Worm (Caenorhabditis elegans) whole organism, L4 larva: ENCODE results near the gene C16C10.8.
A peak's percentile ranks its signal among the peaks of the same experiment; 100 is the strongest.

ENCODE experiments used
- D1046.2 ChIP-seq: fragments of 200-800 bp; sonication (Bioruptor generic); IDR thresholded peaks from 2 replicates; pipeline ENCODE4 v1.3.6; 2022; ENCODE audit warnings: missing genetic modification characterization, missing compliant biosample characterization
- F10B5.3 ChIP-seq: sonication (generic microtip); optimal IDR thresholded peaks from 2 replicates; lab custom pipeline; 2016; ENCODE audit warnings: mild to moderate bottlenecking, missing genetic modification characterization, missing compliant biosample characterization
- R02D3.7 ChIP-seq: fragments of 150-350 bp; sonication (generic microtip); optimal IDR thresholded peaks from 3 replicates; lab custom pipeline; 2014; ENCODE audit warnings: missing biosample characterization, missing genetic modification characterization
- T20F7.1 ChIP-seq: fragments of 200-800 bp; sonication (Bioruptor generic); optimal IDR thresholded peaks from 2 replicates; lab custom pipeline; 2018; ENCODE audit warnings: mild to moderate bottlenecking, missing genetic modification characterization, missing compliant biosample characterization
- T26A8.4 ChIP-seq: fragments of 200-800 bp; sonication (Bioruptor generic); IDR thresholded peaks from 2 replicates; pipeline ENCODE4 v1.3.6; 2022; ENCODE audit warnings: missing genetic modification characterization, missing compliant biosample characterization
- ZK546.5 ChIP-seq, 2 experiments: sonication (generic microtip); optimal IDR thresholded peaks; 2 replicates each; lab custom pipeline; 2017; ENCODE audit warnings: missing biosample characterization in 2 of 2, missing genetic modification characterization in 2 of 2
- ama-1 ChIP-seq: fragments of 150-350 bp; optimal IDR thresholded peaks from 2 replicates; lab custom pipeline; 2014; ENCODE audit warnings: inconsistent platforms, mixed read lengths
- arid-1 ChIP-seq: fragments of 200-800 bp; sonication (Bioruptor generic); conservative IDR thresholded peaks from 2 replicates; pipeline ENCODE4 v1.3.6; 2022; ENCODE audit warnings: missing genetic modification reagents, missing genetic modification characterization, missing compliant biosample characterization
- ceh-28 ChIP-seq: fragments of 150-350 bp; optimal IDR thresholded peaks from 2 replicates; lab custom pipeline; 2014; ENCODE audit warnings: missing biosample characterization, missing genetic modification reagents, missing genetic modification characterization
- ceh-32 ChIP-seq: sonication (generic microtip); optimal IDR thresholded peaks from 2 replicates; lab custom pipeline; 2016; ENCODE audit warnings: mild to moderate bottlenecking, missing genetic modification characterization, missing compliant biosample characterization; ENCODE audit not compliant: poor library complexity
- ceh-44 ChIP-seq: fragments of 200-800 bp; sonication (Bioruptor generic); IDR thresholded peaks from 2 replicates; pipeline ENCODE4 v1.3.6; 2022; ENCODE audit warnings: missing genetic modification reagents, missing genetic modification characterization, missing compliant biosample characterization
- ceh-62 ChIP-seq: sonication (generic microtip); optimal IDR thresholded peaks from 2 replicates; lab custom pipeline; 2017; ENCODE audit warnings: missing biosample characterization, missing genetic modification characterization
- cey-2 ChIP-seq: sonication (generic microtip); optimal IDR thresholded peaks from 3 replicates; lab custom pipeline; 2017; ENCODE audit warnings: missing genetic modification characterization, mild to moderate bottlenecking, missing compliant biosample characterization, antibody characterized with exemption, borderline replicate concordance; ENCODE audit not compliant: insufficient read depth
- ctbp-1 ChIP-seq: fragments of 200-800 bp; sonication (Bioruptor generic); IDR thresholded peaks from 2 replicates; pipeline ENCODE4 v1.3.6; 2022; ENCODE audit warnings: missing genetic modification reagents, missing genetic modification characterization, missing compliant biosample characterization
- daf-16 ChIP-seq, 3 experiments: sonication (generic microtip); optimal IDR thresholded peaks; 2 replicates each; lab custom pipeline; 2016 to 2017; ENCODE audit warnings: missing genetic modification characterization in 3 of 3, missing genetic modification reagents in 3 of 3, mild to moderate bottlenecking in 2 of 3, missing compliant biosample characterization in 2 of 3, missing biosample characterization in 1 of 3, moderate library complexity in 1 of 3
- daf-19 ChIP-seq: fragments of 200-800 bp; sonication (Bioruptor generic); conservative IDR thresholded peaks from 2 replicates; pipeline ENCODE4 v1.3.6; 2022; ENCODE audit warnings: missing genetic modification characterization, missing compliant biosample characterization
- daf-8 ChIP-seq: fragments of 200-800 bp; sonication (Bioruptor generic); IDR thresholded peaks from 2 replicates; pipeline ENCODE4 v1.3.6; 2022; ENCODE audit warnings: missing genetic modification characterization, missing compliant biosample characterization
- dmd-9 ChIP-seq: fragments of 200-800 bp; sonication (Bioruptor generic); IDR thresholded peaks from 2 replicates; pipeline ENCODE4 v1.3.6; 2022; ENCODE audit warnings: missing genetic modification reagents, missing genetic modification characterization, missing compliant biosample characterization
- dpl-1 ChIP-seq: fragments of 150-350 bp; optimal IDR thresholded peaks from 2 replicates; lab custom pipeline; 2014; ENCODE audit warnings: missing biosample characterization, missing genetic modification reagents, missing genetic modification characterization
- duxl-1 ChIP-seq: sonication (generic microtip); optimal IDR thresholded peaks from 2 replicates; lab custom pipeline; 2016; ENCODE audit warnings: mild to moderate bottlenecking, missing genetic modification characterization, moderate library complexity, missing compliant biosample characterization; ENCODE audit not compliant: poor library complexity
- egl-27 ChIP-seq: sonication (generic microtip); optimal IDR thresholded peaks from 3 replicates; lab custom pipeline; 2017; ENCODE audit warnings: missing biosample characterization, missing genetic modification reagents, missing genetic modification characterization
- fkh-10 ChIP-seq: fragments of 150-350 bp; optimal IDR thresholded peaks from 2 replicates; lab custom pipeline; 2014; ENCODE audit warnings: missing biosample characterization, missing genetic modification reagents, missing genetic modification characterization
- hmg-1.1 ChIP-seq: fragments of 200-800 bp; sonication (Bioruptor generic); IDR thresholded peaks from 2 replicates; pipeline ENCODE4 v1.3.6; 2022; ENCODE audit warnings: missing genetic modification reagents, missing genetic modification characterization, missing compliant biosample characterization
- lin-13 ChIP-seq: fragments of 150-350 bp; optimal IDR thresholded peaks from 2 replicates; lab custom pipeline; 2014; ENCODE audit warnings: missing biosample characterization, missing genetic modification reagents, missing genetic modification characterization
- lin-29 ChIP-seq: fragments of 200-800 bp; sonication (Bioruptor generic); IDR thresholded peaks from 2 replicates; pipeline ENCODE4 v1.3.6; 2022; ENCODE audit warnings: missing genetic modification reagents, missing genetic modification characterization, missing compliant biosample characterization
- lin-39 ChIP-seq: fragments of 150-350 bp; optimal IDR thresholded peaks from 2 replicates; lab custom pipeline; 2014; ENCODE audit warnings: missing biosample characterization, missing genetic modification reagents, missing genetic modification characterization
- madf-9 ChIP-seq: fragments of 200-800 bp; sonication (Bioruptor generic); conservative IDR thresholded peaks from 2 replicates; pipeline ENCODE4 v1.3.6; 2022; ENCODE audit warnings: missing genetic modification reagents, missing genetic modification characterization, missing compliant biosample characterization
- mdl-1 ChIP-seq, 2 experiments: fragments of 150-350 bp in 1 of 2; sonication (generic microtip) in 1 of 2; optimal IDR thresholded peaks; 2 replicates each; lab custom pipeline; 2014 to 2017; ENCODE audit warnings: missing biosample characterization in 2 of 2, missing genetic modification characterization in 2 of 2
- mdt-29 ChIP-seq: fragments of 200-800 bp; sonication (Bioruptor generic); IDR thresholded peaks from 2 replicates; pipeline ENCODE4 v1.3.6; 2022; ENCODE audit warnings: missing genetic modification reagents, missing genetic modification characterization, missing compliant biosample characterization
- mep-1 ChIP-seq: fragments of 150-350 bp; sonication (generic microtip); optimal IDR thresholded peaks from 3 replicates; lab custom pipeline; 2014; ENCODE audit warnings: missing biosample characterization, missing genetic modification characterization
- nhr-102 ChIP-seq: sonication (generic microtip); optimal IDR thresholded peaks from 2 replicates; lab custom pipeline; 2016; ENCODE audit warnings: mild to moderate bottlenecking, missing genetic modification characterization, moderate library complexity, missing compliant biosample characterization
- nhr-111 ChIP-seq: fragments of 200-800 bp; sonication (Bioruptor generic); optimal IDR thresholded peaks from 2 replicates; lab custom pipeline; 2018; ENCODE audit warnings: mild to moderate bottlenecking, missing genetic modification characterization, missing compliant biosample characterization
- nhr-237 ChIP-seq: sonication (generic microtip); optimal IDR thresholded peaks from 2 replicates; lab custom pipeline; 2017; ENCODE audit warnings: missing biosample characterization, missing genetic modification characterization
- nhr-6 ChIP-seq: fragments of 150-350 bp; optimal IDR thresholded peaks from 2 replicates; lab custom pipeline; 2014; ENCODE audit warnings: missing biosample characterization, missing genetic modification characterization
- pha-4 ChIP-seq, 2 experiments: fragments of 150-350 bp in 1 of 2; fragments of 200-800 bp in 1 of 2; sonication (Bioruptor generic) in 1 of 2; IDR thresholded peaks in 1 of 2; optimal IDR thresholded peaks in 1 of 2; 2 replicates each; pipeline versions ENCODE4 v1.3.6 to Lab custom; 2014 to 2022; ENCODE audit warnings: missing genetic modification characterization in 2 of 2, missing genetic modification reagents in 2 of 2, missing biosample characterization in 1 of 2, missing compliant biosample characterization in 1 of 2
- pqm-1 ChIP-seq: sonication (generic microtip); optimal IDR thresholded peaks from 2 replicates; lab custom pipeline; 2017; ENCODE audit warnings: missing biosample characterization, missing genetic modification characterization
- rbr-2 ChIP-seq: sonication (generic microtip); optimal IDR thresholded peaks from 2 replicates; lab custom pipeline; 2016; ENCODE audit warnings: missing genotype, missing genetic modification characterization, missing compliant biosample characterization
- skn-1 ChIP-seq: fragments of 150-350 bp; optimal IDR thresholded peaks from 2 replicates; lab custom pipeline; 2014; ENCODE audit warnings: missing biosample characterization, missing genetic modification characterization
- snpc-4 ChIP-seq: fragments of 150-350 bp; optimal IDR thresholded peaks from 2 replicates; lab custom pipeline; 2014; ENCODE audit warnings: missing biosample characterization, missing genetic modification characterization
- spr-3 ChIP-seq: fragments of 200-800 bp; sonication (Bioruptor generic); optimal IDR thresholded peaks from 2 replicates; lab custom pipeline; 2018; ENCODE audit warnings: mild to moderate bottlenecking, missing genetic modification characterization, missing compliant biosample characterization
- tag-97 ChIP-seq: fragments of 200-800 bp; sonication (Bioruptor generic); IDR thresholded peaks from 2 replicates; pipeline ENCODE4 v1.3.6; 2022; ENCODE audit warnings: missing genetic modification characterization, missing compliant biosample characterization
- unc-62 ChIP-seq, 3 experiments: fragments of 150-350 bp in 1 of 3; sonication (generic microtip); optimal IDR thresholded peaks in 2 of 3; peaks in 1 of 3; 1 replicate in 1 of 3; 2 replicates in 2 of 3; lab custom pipeline; 2014 to 2017; ENCODE audit warnings: missing biosample characterization in 3 of 3, missing genetic modification characterization in 3 of 3, missing genetic modification reagents in 3 of 3, missing genotype in 1 of 3
- zfp-2 ChIP-seq: sonication (generic microtip); optimal IDR thresholded peaks from 2 replicates; lab custom pipeline; 2016; ENCODE audit warnings: mild to moderate bottlenecking, missing genetic modification characterization, missing compliant biosample characterization
- zfp-3 ChIP-seq: fragments of 200-800 bp; sonication (Bioruptor generic); conservative IDR thresholded peaks from 2 replicates; pipeline ENCODE4 v1.3.6; 2022; ENCODE audit warnings: missing genetic modification reagents, missing genetic modification characterization, missing compliant biosample characterization

Gene C16C10.8

ce11 chrIII:4196301-4196987, 32.5 kb upstream of the C16C10.8 start (continued):
- TF ChIP-seq fkh-10 (GFP tag; lab: Kevin White, UChicago): peak; percentile 12
- TF ChIP-seq mdt-29 (GFP tag; lab: Robert Waterston, UW): no peak

ce11 chrIII:4195306-4196008, 31.5 kb upstream of the C16C10.8 start:
- TF ChIP-seq mep-1 (peak; percentile 76), egl-27 (tag; lab: Kevin White, UChicago) (no peak), T20F7.1 (GFP tag; lab: Kevin White, UChicago) (peak; percentile 75), R02D3.7 (tag; lab: Kevin White, UChicago) (no peak), ceh-62 (tag; lab: Kevin White, UChicago) (no peak), zfp-3 (GFP tag; lab: Robert Waterston, UW) (peak; percentile 95), unc-62 (GFP tag; optimal IDR thresholded peaks at IDR 0.05 in 1 of 2; lab: Kevin White, UChicago) (peak in 1 of 2 experiments; percentile 75), unc-62 (tag; optimal IDR thresholded peaks at IDR 0.05; lab: Kevin White, UChicago) (no peak), dpl-1 (no peak), nhr-111 (peak; percentile 80), ctbp-1 (GFP tag; lab: Robert Waterston, UW) (peak; percentile 81), hmg-1.1 (peak; percentile 52), lin-29 (GFP tag; lab: Robert Waterston, UW) (no peak), nhr-237 (no peak), snpc-4 (no peak), ceh-44 (GFP tag; lab: Robert Waterston, UW) (no peak), F10B5.3 (peak; percentile 68), pqm-1 (tag; lab: Kevin White, UChicago) (peak; percentile 11), ama-1 (lab: Kevin White, UChicago) (peak; percentile 95), skn-1 (tag; lab: Kevin White, UChicago) (no peak), nhr-6 (tag; lab: Kevin White, UChicago) (peak; percentile 34), daf-19 (GFP tag; lab: Robert Waterston, UW) (peak; percentile 82), madf-9 (GFP tag; lab: Robert Waterston, UW) (0 out of 2 replicates have a peak, but pooled peaks have one; percentile 16), D1046.2 (GFP tag; lab: Robert Waterston, UW) (no peak; the same call in 1 of the 2 replicates), lin-13 (GFP tag; lab: Kevin White, UChicago) (peak; percentile 26), dmd-9 (no peak), arid-1 (GFP tag; lab: Robert Waterston, UW) (peak; percentile 84), nhr-102 (tag; lab: Kevin White, UChicago) (peak; percentile 90), zfp-2 (tag; lab: Kevin White, UChicago) (no peak), ceh-32 (tag; lab: Kevin White, UChicago) (no peak), lin-39 (tag; lab: Kevin White, UChicago) (no peak), daf-16 (GFP tag; optimal IDR thresholded peaks at IDR 0.05; lab: Kevin White, UChicago) (peak; percentile 33 to 62), daf-16 (tag; optimal IDR thresholded peaks at IDR 0.05; lab: Kevin White, UChicago) (peak; percentile 59), fkh-10 (GFP tag; lab: Kevin White, UChicago) (no peak), ceh-28 (tag; lab: Kevin White, UChicago) (no peak), mdt-29 (GFP tag; lab: Robert Waterston, UW) (0 out of 2 replicates have a peak, but pooled peaks have one; percentile 51), cey-2 (no peak), ZK546.5 (tag; optimal IDR thresholded peaks at IDR 0.05; lab: Kevin White, UChicago) (no peak), T26A8.4 (GFP tag; lab: Robert Waterston, UW) (peak; percentile 97), tag-97 (GFP tag; lab: Robert Waterston, UW) (no peak), mdl-1 (tag; optimal IDR thresholded peaks at IDR 0.05; lab: Kevin White, UChicago) (peak in 1 of 2 experiments; percentile 15), duxl-1 (tag; lab: Kevin White, UChicago) (peak; percentile 42), daf-8 (no peak), spr-3 (GFP tag; lab: Kevin White, UChicago) (peak; percentile 72), pha-4 (GFP tag; IDR thresholded peaks at IDR 0.05; lab: Robert Waterston, UW) (peak; percentile 67; the same call in 1 of the 2 replicates), pha-4 (tag; optimal IDR thresholded peaks at IDR 0.05; lab: Kevin White, UChicago) (peak; percentile 7), rbr-2 (tag; lab: Kevin White, UChicago) (peak; percentile 43)
